Worm (Caenorhabditis elegans) whole organism, early embryonic: ENCODE measurements around the gene fbxl-3.

ENCODE experiments used
- B0310.2 ChIP-seq: sonication (generic microtip); optimal IDR thresholded peaks from 2 replicates; lab custom pipeline; 2016; ENCODE audit warnings: mild to moderate bottlenecking, missing genetic modification characterization, missing compliant biosample characterization
- F13C5.2 ChIP-seq: sonication (generic microtip); optimal IDR thresholded peaks from 2 replicates; lab custom pipeline; 2017; ENCODE audit warnings: mild to moderate bottlenecking, missing genetic modification characterization, inconsistent platforms, missing compliant biosample characterization
- aly-1 ChIP-seq: sonication (generic microtip); optimal IDR thresholded peaks from 2 replicates; lab custom pipeline; 2016; ENCODE audit warnings: missing genetic modification characterization, missing compliant biosample characterization
- ama-1 ChIP-seq: fragments of 150-350 bp; optimal IDR thresholded peaks from 2 replicates; lab custom pipeline; 2014
- ceh-13 ChIP-seq: fragments of 200-800 bp; sonication (Bioruptor generic); optimal IDR thresholded peaks from 2 replicates; lab custom pipeline; 2018; ENCODE audit warnings: mild to moderate bottlenecking, missing genetic modification characterization, missing compliant biosample characterization
- ceh-36 ChIP-seq: sonication (generic microtip); optimal IDR thresholded peaks from 2 replicates; lab custom pipeline; 2016; ENCODE audit warnings: missing genetic modification characterization, inconsistent platforms, missing compliant biosample characterization
- ets-7 ChIP-seq: sonication (generic microtip); optimal IDR thresholded peaks from 2 replicates; lab custom pipeline; 2016; ENCODE audit warnings: missing genotype, missing genetic modification characterization, missing compliant biosample characterization
- flt-1 ChIP-seq: fragments of 200-800 bp; sonication (Bioruptor generic); IDR thresholded peaks from 2 replicates; pipeline ENCODE4 v1.3.6; 2022; ENCODE audit warnings: missing genetic modification characterization, missing compliant biosample characterization
- hmbx-1 ChIP-seq: sonication (generic microtip); optimal IDR thresholded peaks from 2 replicates; lab custom pipeline; 2016; ENCODE audit warnings: mild to moderate bottlenecking, missing genetic modification characterization, missing compliant biosample characterization
- hmg-4 ChIP-seq: fragments of 200-800 bp; sonication (Bioruptor generic); optimal IDR thresholded peaks from 2 replicates; lab custom pipeline; 2018; ENCODE audit warnings: mild to moderate bottlenecking, missing genetic modification characterization, missing compliant biosample characterization
- hnd-1 ChIP-seq: sonication (generic microtip); optimal IDR thresholded peaks from 2 replicates; lab custom pipeline; 2016; ENCODE audit warnings: missing genetic modification characterization, missing compliant biosample characterization
- pes-1 ChIP-seq: fragments of 200-800 bp; sonication (Bioruptor generic); IDR thresholded peaks from 2 replicates; pipeline ENCODE4 v1.3.6; 2022; ENCODE audit warnings: missing genetic modification reagents, missing genetic modification characterization, missing compliant biosample characterization
- scrt-1 ChIP-seq: fragments of 200-800 bp; sonication (Bioruptor generic); IDR thresholded peaks from 2 replicates; pipeline ENCODE4 v1.3.6; 2022; ENCODE audit warnings: missing genetic modification characterization, missing compliant biosample characterization
- sea-1 ChIP-seq: fragments of 200-800 bp; sonication (Bioruptor generic); conservative IDR thresholded peaks from 2 replicates; pipeline ENCODE4 v1.3.6; 2022; ENCODE audit warnings: missing genetic modification characterization, missing compliant biosample characterization
- tbx-11 ChIP-seq: fragments of 200-800 bp; sonication (Bioruptor generic); IDR thresholded peaks from 2 replicates; pipeline ENCODE4 v1.3.6; 2022; ENCODE audit warnings: missing genetic modification characterization, missing compliant biosample characterization
- tbx-37 ChIP-seq: fragments of 200-800 bp; sonication (Bioruptor generic); conservative IDR thresholded peaks from 2 replicates; pipeline ENCODE4 v1.3.6; 2022; ENCODE audit warnings: missing genetic modification reagents, missing genetic modification characterization, missing compliant biosample characterization
- tra-4 ChIP-seq: sonication (generic microtip); optimal IDR thresholded peaks from 2 replicates; lab custom pipeline; 2017; ENCODE audit warnings: missing genetic modification characterization, missing compliant biosample characterization

Gene fbxl-3

ce11 chrII:5398779-5399178 is at the start of gene fbxl-3:
fbxl-3 (minus strand) TSS chrII:5398902.
- TF ChIP-seq ceh-36 (tag; lab: Kevin White, UChicago) (no peak), F13C5.2 (tag; lab: Kevin White, UChicago) (no peak), ets-7 (no peak), ama-1 (lab: Kevin White, UChicago) (no peak), scrt-1 (GFP tag; lab: Robert Waterston, UW) (no peak), aly-1 (tag; lab: Kevin White, UChicago) (no peak), hmg-4 (GFP tag; lab: Kevin White, UChicago) (no peak), sea-1 (no peak), ceh-13 (GFP tag; lab: Kevin White, UChicago) (no peak), tra-4 (no peak), tbx-11 (GFP tag; lab: Robert Waterston, UW) (no peak), hnd-1 (no peak), B0310.2 (tag; lab: Kevin White, UChicago) (no peak), flt-1 (GFP tag; lab: Robert Waterston, UW) (no peak), tbx-37 (GFP tag; lab: Robert Waterston, UW) (no peak)

- no peak for TF ChIP-seq ets-7
- TF ChIP-seq ceh-13 (GFP tag; lab: Kevin White, UChicago) = no peak
- no peak for TF ChIP-seq ama-1 (lab: Kevin White, UChicago)
- TF ChIP-seq B0310.2 (tag; lab: Kevin White, UChicago) = no peak
- TF ChIP-seq hnd-1 = no peak
- TF ChIP-seq hmg-4 (GFP tag; lab: Kevin White, UChicago) = no peak
Observed at ce11 chrII:5447381-5447780, 48.7 kb upstream of the fbxl-3 start, which contains the start of gene cex-1. cex-1 (plus strand) TSS chrII:5447681.

- TF ChIP-seq flt-1 (GFP tag; lab: Robert Waterston, UW) (no peak), hmg-4 (GFP tag; lab: Kevin White, UChicago) (no peak), tbx-11 (GFP tag; lab: Robert Waterston, UW) (no peak), tra-4 (no peak), hmbx-1 (no peak)
Observed at ce11 chrII:5446506-5446905, 47.8 kb upstream of the fbxl-3 start, which contains the start of gene nmr-1. nmr-1 (minus strand) TSS chrII:5446606.

DNA sequence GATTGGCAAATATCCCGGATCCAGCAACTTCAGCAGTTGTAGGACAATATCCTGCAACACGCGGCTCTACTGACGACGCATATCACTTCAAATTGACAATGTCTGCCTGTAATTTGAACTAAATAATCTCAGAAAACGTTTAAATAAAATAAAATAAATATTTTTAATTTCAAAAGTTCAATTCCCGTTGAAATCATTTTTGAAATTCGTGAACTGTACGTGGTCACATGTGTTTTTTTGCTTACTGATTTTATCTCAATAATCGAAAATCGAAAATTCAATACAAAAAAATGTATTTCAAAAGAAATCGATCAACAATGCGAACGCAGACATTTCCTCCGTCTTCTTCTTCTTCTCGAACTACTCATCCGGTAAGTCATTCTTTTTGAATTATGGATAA is 38.9 kb upstream of the fbxl-3 start, which contains the start of gene F07F6.1:
Gene F07F6.1, plus strand, starts transcription at position 301 of the 400 bp plus-strand sequence.
- TF ChIP-seq pes-1 (no peak), aly-1 (tag; lab: Kevin White, UChicago) (no peak), ets-7 (no peak), tra-4 (no peak), ceh-13 (GFP tag; lab: Kevin White, UChicago) (no peak), F13C5.2 (tag; lab: Kevin White, UChicago) (no peak), tbx-37 (GFP tag; lab: Robert Waterston, UW) (no peak), tbx-11 (GFP tag; lab: Robert Waterston, UW) (no peak), ama-1 (lab: Kevin White, UChicago) (no peak), hmbx-1 (no peak), hnd-1 (no peak), ceh-36 (tag; lab: Kevin White, UChicago) (no peak), scrt-1 (GFP tag; lab: Robert Waterston, UW) (no peak), hmg-4 (GFP tag; lab: Kevin White, UChicago) (no peak)

- no peak for TF ChIP-seq tbx-11 (GFP tag; lab: Robert Waterston, UW)
- TF ChIP-seq F13C5.2 (tag; lab: Kevin White, UChicago) = no peak
- TF ChIP-seq ceh-13 (GFP tag; lab: Kevin White, UChicago) = no peak
- TF ChIP-seq ets-7 = no peak
- TF ChIP-seq B0310.2 (tag; lab: Kevin White, UChicago) = no peak
- no peak for TF ChIP-seq hmbx-1
- no peak for TF ChIP-seq sea-1
- TF ChIP-seq hnd-1 = no peak
- TF ChIP-seq ceh-36 (tag; lab: Kevin White, UChicago) = no peak
- TF ChIP-seq tbx-37 (GFP tag; lab: Robert Waterston, UW) = no peak
- no peak for TF ChIP-seq ama-1 (lab: Kevin White, UChicago)
- no peak for TF ChIP-seq tra-4
- no peak for TF ChIP-seq aly-1 (tag; lab: Kevin White, UChicago)
- no peak for TF ChIP-seq scrt-1 (GFP tag; lab: Robert Waterston, UW)
- TF ChIP-seq hmg-4 (GFP tag; lab: Kevin White, UChicago) = no peak
Observed at ce11 chrII:5436833-5437232, 38.1 kb upstream of the fbxl-3 start, which contains the start of gene dct-5. dct-5 (minus strand) TSS chrII:5436933.

ce11 chrII:5433069-5433468 is 34.4 kb upstream of the fbxl-3 start, which contains the start of gene srx-114:
srx-114 (minus strand) TSS chrII:5433169.
- TF ChIP-seq pes-1 = no peak
- TF ChIP-seq tbx-11 (GFP tag; lab: Robert Waterston, UW) = no peak
- TF ChIP-seq sea-1 = no peak
- TF ChIP-seq flt-1 (GFP tag; lab: Robert Waterston, UW) = no peak
- no peak for TF ChIP-seq ceh-13 (GFP tag; lab: Kevin White, UChicago)
- TF ChIP-seq ama-1 (lab: Kevin White, UChicago) = no peak
- no peak for TF ChIP-seq ceh-36 (tag; lab: Kevin White, UChicago)
- no peak for TF ChIP-seq ets-7
- TF ChIP-seq scrt-1 (GFP tag; lab: Robert Waterston, UW) = no peak
- TF ChIP-seq tbx-37 (GFP tag; lab: Robert Waterston, UW) = no peak
- no peak for TF ChIP-seq hmg-4 (GFP tag; lab: Kevin White, UChicago)

- TF ChIP-seq ama-1 (lab: Kevin White, UChicago) = no peak
- TF ChIP-seq hnd-1 = no peak
- peak; percentile 9 for TF ChIP-seq F13C5.2 (tag; lab: Kevin White, UChicago)
- TF ChIP-seq ceh-13 (GFP tag; lab: Kevin White, UChicago) = no peak
- no peak for TF ChIP-seq flt-1 (GFP tag; lab: Robert Waterston, UW)
- no peak for TF ChIP-seq ceh-36 (tag; lab: Kevin White, UChicago)
- TF ChIP-seq hmg-4 (GFP tag; lab: Kevin White, UChicago) = no peak
Observed at ce11 chrII:5429522-5430257, 31.0 kb upstream of the fbxl-3 start, which contains the start of the genes F07F6.4 and F07F6.2. F07F6.4 (minus strand) TSS chrII:5429572. F07F6.2 (plus strand) TSS chrII:5430207.
